Worm (Caenorhabditis elegans) whole organism, L2 larva: Measurements from ENCODE around the gene lir-1.

Experiments used
- ZK546.5 ChIP-seq: sonication (generic microtip); optimal IDR thresholded peaks from 2 replicates; lab custom pipeline; 2017; ENCODE audit warnings: missing biosample characterization, missing genetic modification characterization
- aly-2 ChIP-seq: fragments of 150-350 bp; optimal IDR thresholded peaks from 2 replicates; lab custom pipeline; 2014; ENCODE audit warnings: missing biosample characterization, missing genetic modification characterization
- ama-1 ChIP-seq: fragments of 150-350 bp; optimal IDR thresholded peaks from 2 replicates; lab custom pipeline; 2018; ENCODE audit warnings: inconsistent platforms
- elt-3 ChIP-seq: sonication (generic microtip); optimal IDR thresholded peaks from 2 replicates; lab custom pipeline; 2017; ENCODE audit warnings: missing biosample characterization, missing genetic modification characterization
- lin-39 ChIP-seq: fragments of 150-350 bp; optimal IDR thresholded peaks from 2 replicates; lab custom pipeline; 2014; ENCODE audit warnings: missing biosample characterization, missing genetic modification reagents, missing genetic modification characterization
- mdl-1 ChIP-seq, 2 experiments: fragments of 150-350 bp in 1 of 2; sonication (generic microtip) in 1 of 2; optimal IDR thresholded peaks; 2 replicates each; lab custom pipeline; 2017; ENCODE audit warnings: missing biosample characterization in 2 of 2, missing genetic modification characterization in 2 of 2
- nhr-11 ChIP-seq: fragments of 150-350 bp; optimal IDR thresholded peaks from 2 replicates; lab custom pipeline; 2014; ENCODE audit warnings: missing biosample characterization, missing genetic modification characterization
- nhr-237 ChIP-seq: fragments of 150-350 bp; optimal IDR thresholded peaks from 2 replicates; lab custom pipeline; 2014; ENCODE audit warnings: missing biosample characterization, missing genetic modification characterization
- nhr-25 ChIP-seq: fragments of 150-350 bp; sonication (generic microtip); optimal IDR thresholded peaks from 3 replicates; lab custom pipeline; 2014; ENCODE audit warnings: missing biosample characterization, missing genetic modification characterization
- snpc-4 ChIP-seq: fragments of 150-350 bp; optimal IDR thresholded peaks from 2 replicates; lab custom pipeline; 2014; ENCODE audit warnings: missing biosample characterization, missing genetic modification characterization
- unc-62 ChIP-seq: fragments of 150-350 bp; optimal IDR thresholded peaks from 2 replicates; lab custom pipeline; 2014; ENCODE audit warnings: missing biosample characterization, missing genetic modification reagents, missing genetic modification characterization
- zag-1 ChIP-seq: fragments of 150-350 bp; optimal IDR thresholded peaks from 2 replicates; lab custom pipeline; 2014; ENCODE audit warnings: missing biosample characterization, missing genetic modification characterization

DNA sequence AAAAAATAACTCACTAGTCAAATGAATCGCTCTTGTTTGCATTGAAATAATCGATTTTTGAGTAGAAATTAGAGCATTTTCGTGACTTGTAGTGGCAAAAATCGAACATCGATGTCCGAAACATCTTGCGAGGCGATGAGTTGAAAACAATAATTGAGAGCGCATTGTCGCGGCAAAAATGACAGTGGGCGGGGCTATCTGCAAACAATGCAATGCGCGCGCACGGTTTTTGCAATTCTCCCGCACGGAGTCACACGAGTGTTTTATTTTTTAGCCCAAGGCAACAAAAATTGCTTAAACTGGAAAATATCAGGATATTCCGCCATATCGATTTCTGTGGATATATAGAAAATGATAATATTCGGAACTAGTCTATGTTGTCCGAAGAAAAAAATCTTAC lies 36.7 kb downstream of the lir-1 start, which contains the start of gene B0495.9:
- TF ChIP-seq ama-1 (lab: Kevin White, UChicago) (no peak), lin-39 (tag; lab: Kevin White, UChicago) (no peak), ZK546.5 (tag; lab: Kevin White, UChicago) (no peak), nhr-237 (tag; lab: Kevin White, UChicago) (no peak), snpc-4 (tag; lab: Kevin White, UChicago) (no peak), elt-3 (tag; lab: Kevin White, UChicago) (no peak), mdl-1 (tag; optimal IDR thresholded peaks at IDR 0.05; lab: Kevin White, UChicago) (no peak), aly-2 (tag; lab: Kevin White, UChicago) (no peak), unc-62 (GFP tag; lab: Kevin White, UChicago) (no peak), zag-1 (tag; lab: Kevin White, UChicago) (no peak), nhr-25 (tag; lab: Kevin White, UChicago) (no peak), nhr-11 (tag; lab: Kevin White, UChicago) (peak; percentile 33)
